Worm (Caenorhabditis elegans) whole organism, L2 larva: ENCODE results near the gene R05H10.1.
A peak's percentile ranks its signal among the peaks of the same experiment; 100 is the strongest.

Experiments used
- F13H6.1 ChIP-seq: sonication (generic microtip); optimal IDR thresholded peaks from 2 replicates; lab custom pipeline; 2016; ENCODE audit warnings: missing genetic modification characterization, missing compliant biosample characterization
- Y55F3AM.14 ChIP-seq: fragments of 200-800 bp; sonication (Bioruptor generic); optimal IDR thresholded peaks from 2 replicates; lab custom pipeline; 2018; ENCODE audit warnings: mild to moderate bottlenecking, missing genetic modification characterization, missing compliant biosample characterization
- alr-1 ChIP-seq: fragments of 150-350 bp; optimal IDR thresholded peaks from 2 replicates; lab custom pipeline; 2014; ENCODE audit warnings: missing biosample characterization, missing genetic modification characterization
- aly-2 ChIP-seq: fragments of 150-350 bp; optimal IDR thresholded peaks from 2 replicates; lab custom pipeline; 2014; ENCODE audit warnings: missing biosample characterization, missing genetic modification characterization
- ama-1 ChIP-seq: fragments of 150-350 bp; optimal IDR thresholded peaks from 2 replicates; lab custom pipeline; 2018; ENCODE audit warnings: inconsistent platforms
- blmp-1 ChIP-seq: sonication (generic microtip); optimal IDR thresholded peaks from 2 replicates; lab custom pipeline; 2017; ENCODE audit warnings: missing genetic modification characterization, mild to moderate bottlenecking, missing compliant biosample characterization, antibody characterized with exemption, moderate library complexity; ENCODE audit not compliant: insufficient read depth
- ceh-16 ChIP-seq: fragments of 150-350 bp; optimal IDR thresholded peaks from 2 replicates; lab custom pipeline; 2014; ENCODE audit warnings: missing biosample characterization, missing genetic modification characterization
- dmd-4 ChIP-seq: sonication (generic microtip); optimal IDR thresholded peaks from 2 replicates; lab custom pipeline; 2017; ENCODE audit warnings: missing biosample characterization, missing genetic modification characterization
- egl-27 ChIP-seq: sonication (generic microtip); optimal IDR thresholded peaks from 3 replicates; lab custom pipeline; 2017; ENCODE audit warnings: missing biosample characterization, missing genetic modification reagents, missing genetic modification characterization
- elt-1 ChIP-seq: fragments of 150-350 bp; optimal IDR thresholded peaks from 2 replicates; lab custom pipeline; 2014; ENCODE audit warnings: missing biosample characterization, missing genetic modification characterization
- elt-3 ChIP-seq: sonication (generic microtip); optimal IDR thresholded peaks from 2 replicates; lab custom pipeline; 2017; ENCODE audit warnings: missing biosample characterization, missing genetic modification characterization
- fos-1 ChIP-seq: fragments of 150-350 bp; optimal IDR thresholded peaks from 2 replicates; lab custom pipeline; 2014; ENCODE audit warnings: missing biosample characterization, missing genetic modification characterization
- gmeb-1 ChIP-seq: fragments of 150-350 bp; optimal IDR thresholded peaks from 2 replicates; lab custom pipeline; 2014; ENCODE audit warnings: missing biosample characterization, missing genetic modification characterization
- lin-11 ChIP-seq: fragments of 150-350 bp; sonication (generic microtip); optimal IDR thresholded peaks from 2 replicates; lab custom pipeline; 2014; ENCODE audit warnings: missing biosample characterization, missing genetic modification characterization, inconsistent platforms, mixed read lengths
- lin-13 ChIP-seq: fragments of 150-350 bp; optimal IDR thresholded peaks from 2 replicates; lab custom pipeline; 2014; ENCODE audit warnings: missing biosample characterization, missing genetic modification reagents, missing genetic modification characterization
- lin-39 ChIP-seq: fragments of 150-350 bp; optimal IDR thresholded peaks from 2 replicates; lab custom pipeline; 2014; ENCODE audit warnings: missing biosample characterization, missing genetic modification reagents, missing genetic modification characterization
- lsy-2 ChIP-seq, 2 experiments: fragments of 150-350 bp in 1 of 2; sonication (generic microtip) in 1 of 2; optimal IDR thresholded peaks; 2 replicates each; lab custom pipeline; 2014 to 2017; ENCODE audit warnings: missing biosample characterization in 2 of 2, missing genetic modification characterization in 2 of 2
- mab-5 ChIP-seq: fragments of 150-350 bp; optimal IDR thresholded peaks from 2 replicates; lab custom pipeline; 2014; ENCODE audit warnings: missing biosample characterization, missing genetic modification characterization
- mdl-1 ChIP-seq, 2 experiments: fragments of 150-350 bp in 1 of 2; sonication (generic microtip) in 1 of 2; optimal IDR thresholded peaks; 2 replicates each; lab custom pipeline; 2017; ENCODE audit warnings: missing biosample characterization in 2 of 2, missing genetic modification characterization in 2 of 2
- nhr-10 ChIP-seq: sonication (generic microtip); optimal IDR thresholded peaks from 2 replicates; lab custom pipeline; 2017; ENCODE audit warnings: missing biosample characterization, missing genetic modification characterization
- nhr-11 ChIP-seq: fragments of 150-350 bp; optimal IDR thresholded peaks from 2 replicates; lab custom pipeline; 2014; ENCODE audit warnings: missing biosample characterization, missing genetic modification characterization
- nhr-129 ChIP-seq: fragments of 150-350 bp; optimal IDR thresholded peaks from 2 replicates; lab custom pipeline; 2014; ENCODE audit warnings: missing biosample characterization, missing genetic modification characterization
- nhr-21 ChIP-seq: fragments of 150-350 bp; optimal IDR thresholded peaks from 2 replicates; lab custom pipeline; 2014; ENCODE audit warnings: missing biosample characterization, missing genetic modification characterization
- nhr-237 ChIP-seq: fragments of 150-350 bp; optimal IDR thresholded peaks from 2 replicates; lab custom pipeline; 2014; ENCODE audit warnings: missing biosample characterization, missing genetic modification characterization
- nhr-25 ChIP-seq: fragments of 150-350 bp; sonication (generic microtip); optimal IDR thresholded peaks from 3 replicates; lab custom pipeline; 2014; ENCODE audit warnings: missing biosample characterization, missing genetic modification characterization
- nhr-6 ChIP-seq: fragments of 150-350 bp; optimal IDR thresholded peaks from 2 replicates; lab custom pipeline; 2014; ENCODE audit warnings: missing biosample characterization, missing genetic modification characterization
- nhr-77 ChIP-seq: fragments of 150-350 bp; optimal IDR thresholded peaks from 2 replicates; lab custom pipeline; 2014; ENCODE audit warnings: missing biosample characterization, missing genetic modification characterization
- peb-1 ChIP-seq: fragments of 150-350 bp; optimal IDR thresholded peaks from 2 replicates; lab custom pipeline; 2014; ENCODE audit warnings: missing biosample characterization, missing genetic modification characterization
- sem-4 ChIP-seq: fragments of 150-350 bp; optimal IDR thresholded peaks from 2 replicates; lab custom pipeline; 2014; ENCODE audit warnings: missing biosample characterization, missing genetic modification reagents, missing genetic modification characterization
- skn-1 ChIP-seq: sonication (generic microtip); optimal IDR thresholded peaks from 2 replicates; lab custom pipeline; 2017; ENCODE audit warnings: missing biosample characterization, missing genetic modification characterization
- sma-3 ChIP-seq: sonication (generic microtip); optimal IDR thresholded peaks from 2 replicates; lab custom pipeline; 2016; ENCODE audit warnings: missing genetic modification reagents, missing genetic modification characterization, missing compliant biosample characterization
- sma-9 ChIP-seq, 2 experiments: fragments of 150-350 bp in 1 of 2; sonication (generic microtip) in 1 of 2; optimal IDR thresholded peaks; 2 replicates each; lab custom pipeline; 2014 to 2016; ENCODE audit warnings: missing genetic modification characterization in 2 of 2, mild to moderate bottlenecking in 1 of 2, missing biosample characterization in 1 of 2, missing compliant biosample characterization in 1 of 2, missing genetic modification reagents in 1 of 2, moderate library complexity in 1 of 2
- snpc-4 ChIP-seq: fragments of 150-350 bp; optimal IDR thresholded peaks from 2 replicates; lab custom pipeline; 2014; ENCODE audit warnings: missing biosample characterization, missing genetic modification characterization
- unc-55 ChIP-seq: fragments of 150-350 bp; sonication (generic microtip); optimal IDR thresholded peaks from 3 replicates; lab custom pipeline; 2014; ENCODE audit warnings: missing biosample characterization, missing genetic modification reagents, missing genetic modification characterization
- zag-1 ChIP-seq: fragments of 150-350 bp; optimal IDR thresholded peaks from 2 replicates; lab custom pipeline; 2014; ENCODE audit warnings: missing biosample characterization, missing genetic modification characterization
- ztf-11 ChIP-seq: sonication (generic microtip); optimal IDR thresholded peaks from 2 replicates; lab custom pipeline; 2017; ENCODE audit warnings: missing biosample characterization, missing genetic modification characterization
- ztf-4 ChIP-seq: fragments of 150-350 bp; optimal IDR thresholded peaks from 2 replicates; lab custom pipeline; 2014; ENCODE audit warnings: missing biosample characterization, missing genetic modification characterization

Gene R05H10.1

DNA sequence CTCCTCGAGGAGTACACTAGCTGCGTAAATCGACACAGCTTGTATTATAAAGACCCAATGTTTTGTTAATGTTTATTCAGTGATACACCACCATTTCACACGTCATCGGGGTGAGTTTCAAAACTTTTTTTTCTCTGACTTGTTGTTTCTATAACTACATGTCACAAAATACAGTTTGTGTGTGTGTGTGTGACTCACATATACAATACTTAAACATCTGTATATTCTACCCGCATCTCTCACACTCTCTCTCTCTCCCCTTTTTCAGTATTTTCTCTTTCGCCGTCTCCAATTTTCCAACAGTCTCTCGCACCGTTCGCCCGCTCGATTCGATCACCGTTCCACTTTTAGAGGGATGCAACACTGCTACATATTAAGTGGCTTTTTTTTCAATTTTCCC, 40.1 kb upstream of the R05H10.1 start (continued):
- TF ChIP-seq fos-1, result peak; percentile 78
- TF ChIP-seq nhr-11 (tag; lab: Kevin White, UChicago), result no peak
- no peak for TF ChIP-seq nhr-77 (tag; lab: Kevin White, UChicago)
- no peak for TF ChIP-seq ztf-4 (tag; lab: Kevin White, UChicago)
- no peak for TF ChIP-seq ama-1 (lab: Kevin White, UChicago)
- no peak for TF ChIP-seq peb-1 (tag; lab: Kevin White, UChicago)
- no peak for TF ChIP-seq aly-2 (tag; lab: Kevin White, UChicago)
- no peak for TF ChIP-seq elt-3 (tag; lab: Kevin White, UChicago)
- TF ChIP-seq blmp-1 (tag; lab: Kevin White, UChicago), result peak; percentile 53
- no peak for TF ChIP-seq egl-27 (tag; lab: Kevin White, UChicago)
- no peak for TF ChIP-seq mab-5 (tag; lab: Kevin White, UChicago)
- TF ChIP-seq F13H6.1, result peak; percentile 63
- no peak for TF ChIP-seq nhr-10 (tag; lab: Kevin White, UChicago)
- no peak for TF ChIP-seq zag-1 (tag; lab: Kevin White, UChicago)
- no peak for TF ChIP-seq nhr-237 (tag; lab: Kevin White, UChicago)
- no peak for TF ChIP-seq lin-39 (tag; lab: Kevin White, UChicago)
- no peak for TF ChIP-seq skn-1 (tag; lab: Kevin White, UChicago)
- TF ChIP-seq sma-3 (GFP tag; lab: Kevin White, UChicago), result no peak
- no peak for TF ChIP-seq nhr-6 (tag; lab: Kevin White, UChicago)
- TF ChIP-seq nhr-129, result no peak
- TF ChIP-seq Y55F3AM.14, result no peak

DNA sequence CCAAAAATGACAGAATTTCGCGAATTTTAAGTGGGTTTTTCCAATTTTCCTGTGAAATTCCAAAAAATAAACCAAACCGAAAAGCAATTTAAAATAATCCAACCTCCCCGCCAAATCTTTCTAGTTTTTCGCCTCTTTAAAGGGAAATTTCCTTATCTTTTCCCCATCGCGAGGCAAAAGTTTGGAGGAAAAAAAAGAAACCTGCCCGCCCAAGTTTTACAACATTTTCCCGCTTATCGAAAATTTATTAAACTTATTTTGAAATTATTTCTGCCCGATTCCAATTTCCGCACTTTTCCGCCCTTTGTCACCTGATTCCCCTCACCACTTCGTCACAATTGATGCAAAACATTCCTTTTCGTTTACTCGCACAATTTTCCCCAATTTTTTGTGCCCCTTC, 39.4 kb upstream of the R05H10.1 start, which contains the start of gene osta-3:
Gene osta-3, plus strand, starts transcription at position 301 of the 400 bp plus-strand sequence.
- TF ChIP-seq dmd-4 (tag; lab: Kevin White, UChicago), result no peak
- TF ChIP-seq mdl-1 (tag; optimal IDR thresholded peaks at IDR 0.05; lab: Kevin White, UChicago), result no peak
- no peak for TF ChIP-seq ama-1 (lab: Kevin White, UChicago)
- TF ChIP-seq snpc-4 (tag; lab: Kevin White, UChicago), result no peak
- no peak for TF ChIP-seq F13H6.1
- TF ChIP-seq nhr-11 (tag; lab: Kevin White, UChicago), result no peak
- TF ChIP-seq, all 48 proteins: peak for 0

DNA sequence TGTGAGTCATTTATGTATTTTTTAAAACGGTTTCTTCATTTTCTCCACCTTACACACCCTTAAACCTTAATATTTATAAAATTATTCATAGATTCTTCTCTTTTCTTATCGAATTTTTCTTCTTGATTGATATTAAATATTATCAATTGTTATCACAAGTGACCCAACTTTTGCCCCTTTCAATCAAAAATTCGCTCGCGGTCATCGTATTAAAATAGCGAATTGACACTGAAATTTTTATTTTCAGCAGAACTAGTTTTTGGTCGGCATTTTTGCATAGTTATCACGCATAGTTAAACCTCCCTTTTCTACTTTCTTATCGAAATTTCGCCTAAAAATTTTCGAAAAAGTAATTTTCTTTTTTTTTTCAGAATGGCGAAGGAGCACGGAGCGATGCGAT, 39.0 kb upstream of the R05H10.1 start:
- no peak for TF ChIP-seq lin-13
- TF ChIP-seq fos-1, result peak; percentile 95
- peak; percentile 22 for TF ChIP-seq gmeb-1
- TF ChIP-seq nhr-77 (tag; lab: Kevin White, UChicago), result no peak
- TF ChIP-seq alr-1 (tag; lab: Kevin White, UChicago), result no peak
- no peak for TF ChIP-seq skn-1 (tag; lab: Kevin White, UChicago)
- TF ChIP-seq nhr-10 (tag; lab: Kevin White, UChicago), result no peak
- TF ChIP-seq sma-9 (GFP tag; optimal IDR thresholded peaks at IDR 0.05; lab: Kevin White, UChicago), result peak; percentile 50
- TF ChIP-seq sma-9 (tag; optimal IDR thresholded peaks at IDR 0.05; lab: Kevin White, UChicago), result no peak

DNA sequence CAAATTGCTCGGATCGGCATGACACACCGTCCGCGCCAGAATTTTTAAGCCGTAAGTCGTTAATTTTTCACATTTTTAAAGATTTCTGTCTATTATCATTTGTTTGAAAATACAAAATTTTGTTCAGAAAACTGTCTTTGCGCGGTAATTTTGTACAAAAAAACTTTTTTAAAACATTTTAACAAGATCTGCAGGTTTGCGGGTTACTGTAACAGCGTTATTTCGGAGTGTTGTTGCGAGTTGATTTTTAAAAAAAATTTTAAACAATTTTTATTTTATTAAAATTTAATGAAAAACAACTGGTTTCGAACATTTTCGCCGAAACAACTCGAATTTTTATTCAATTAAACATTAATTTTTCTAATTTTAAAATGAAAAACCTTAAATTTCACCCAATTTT, 38.5 kb upstream of the R05H10.1 start:
- TF ChIP-seq skn-1 (tag; lab: Kevin White, UChicago) (no peak), F13H6.1 (no peak), nhr-129 (no peak), nhr-6 (tag; lab: Kevin White, UChicago) (no peak), peb-1 (tag; lab: Kevin White, UChicago) (no peak), lsy-2 (tag; optimal IDR thresholded peaks at IDR 0.05; lab: Kevin White, UChicago) (no peak), mab-5 (tag; lab: Kevin White, UChicago) (no peak), nhr-10 (tag; lab: Kevin White, UChicago) (no peak), sma-9 (GFP tag; optimal IDR thresholded peaks at IDR 0.05; lab: Kevin White, UChicago) (no peak), sma-9 (tag; optimal IDR thresholded peaks at IDR 0.05; lab: Kevin White, UChicago) (no peak), ceh-16 (tag; lab: Kevin White, UChicago) (no peak), nhr-25 (tag; lab: Kevin White, UChicago) (no peak), nhr-21 (tag; lab: Kevin White, UChicago) (no peak), egl-27 (tag; lab: Kevin White, UChicago) (no peak), lin-11 (tag; lab: Kevin White, UChicago) (no peak), fos-1 (no peak), nhr-11 (tag; lab: Kevin White, UChicago) (no peak), elt-1 (tag; lab: Kevin White, UChicago) (no peak), sem-4 (tag; lab: Kevin White, UChicago) (no peak), ztf-11 (tag; lab: Kevin White, UChicago) (no peak), unc-55 (GFP tag; lab: Kevin White, UChicago) (no peak)
